Fruit fly (Drosophila melanogaster): ENCODE data around the gene gny.
A peak's percentile ranks its signal among the peaks of the same experiment; 100 is the strongest.

Gene gny

DNA sequence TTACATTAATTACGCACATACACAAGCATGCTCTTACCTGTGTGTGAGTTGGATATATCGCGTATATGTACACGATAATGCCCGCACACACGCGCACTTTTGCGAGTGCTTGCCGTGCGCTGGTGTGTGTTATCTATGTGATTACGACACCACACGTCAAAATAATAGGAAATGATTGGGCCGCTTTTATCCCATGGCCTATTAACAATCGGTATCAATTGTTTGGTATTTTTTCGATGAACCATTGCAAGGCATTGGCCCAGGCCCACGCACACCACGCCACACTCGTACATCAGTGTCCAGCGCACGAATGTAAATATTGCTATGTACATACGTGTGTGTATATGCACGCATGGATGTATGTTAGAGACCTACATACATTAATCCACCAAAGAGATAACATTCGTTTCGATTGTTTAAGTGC, 45.0 kb upstream of the gny start (continued):
- TF ChIP-seq CG33213 (GFP tag; optimal IDR thresholded peaks at IDR 0.05) (peak; percentile 61), MBD-R2 (GFP tag; IDR thresholded peaks at IDR 0.05) (peak; percentile 81), cg (GFP tag; optimal IDR thresholded peaks at IDR 0.05) (peak; percentile 100), br (optimal IDR thresholded peaks at IDR 0.05) (no peak), Sin3A (optimal IDR thresholded peaks at IDR 0.05) (no peak), exex (tag; optimal IDR thresholded peaks at IDR 0.05) (peak; percentile 97), HLH54F (GFP tag; optimal IDR thresholded peaks at IDR 0.05) (peak; percentile 25), seq (GFP tag; IDR thresholded peaks at IDR 0.05) (no peak), CG32532 (GFP tag; IDR thresholded peaks at IDR 0.05) (peak; percentile 76; the same call in 1 of the 2 replicates), CG14441 (GFP tag; IDR thresholded peaks at IDR 0.05) (peak; percentile 51; the same call in 1 of the 2 replicates), Awh (GFP tag; IDR thresholded peaks at IDR 0.05) (peak; percentile 78; the same call in 1 of the 2 replicates), CG8089 (GFP tag; optimal IDR thresholded peaks at IDR 0.05) (peak; percentile 55), CG13894 (tag; optimal IDR thresholded peaks at IDR 0.05) (peak; percentile 93), Hmr (GFP tag; optimal IDR thresholded peaks at IDR 0.05) (peak; percentile 90), CG10267 (tag; optimal IDR thresholded peaks at IDR 0.05) (peak; percentile 44), ind (GFP tag; optimal IDR thresholded peaks at IDR 0.05) (peak; percentile 9), crol (GFP tag; IDR thresholded peaks at IDR 0.05) (no peak), Opbp (GFP tag; IDR thresholded peaks at IDR 0.05; ENCODE audit: partially characterized antibody) (no peak; the same call in 2 of the 3 replicates), CTCF (GFP tag; optimal IDR thresholded peaks at IDR 0.05) (peak; percentile 26), vnd (GFP tag; IDR thresholded peaks at IDR 0.05; ENCODE audit: partially characterized antibody) (no peak; the same call in 2 of the 3 replicates), MESR4 (GFP tag; optimal IDR thresholded peaks at IDR 0.05) (peak; percentile 70), CG34376 (GFP tag; optimal IDR thresholded peaks at IDR 0.05) (peak; percentile 99), pho (GFP tag; optimal IDR thresholded peaks at IDR 0.05) (peak; percentile 18), CG5180 (GFP tag; optimal IDR thresholded peaks at IDR 0.05) (peak; percentile 65), repo (GFP tag; optimal IDR thresholded peaks at IDR 0.05) (peak; percentile 23), lov (optimal IDR thresholded peaks at IDR 0.05) (no peak), lov (GFP tag; IDR thresholded peaks at IDR 0.05) (no peak), dmrt11E (tag; optimal IDR thresholded peaks at IDR 0.05) (peak; percentile 25), sens (GFP tag) (peak; percentile 91), CG11456 (GFP tag; IDR thresholded peaks at IDR 0.05) (no peak), sima (GFP tag; optimal IDR thresholded peaks at IDR 0.05) (no peak), CG3847 (GFP tag; IDR thresholded peaks at IDR 0.05) (no peak), gem (tag; optimal IDR thresholded peaks at IDR 0.05) (peak; percentile 45), bsh (GFP tag; optimal IDR thresholded peaks at IDR 0.05) (peak; percentile 43 to 48), CG32767 (GFP tag; IDR thresholded peaks at IDR 0.05) (peak; percentile 59; the same call in 1 of the 2 replicates), CHES-1-like (GFP tag; optimal IDR thresholded peaks at IDR 0.05) (peak; percentile 73), jing (GFP tag; optimal IDR thresholded peaks at IDR 0.05) (no peak), dm (GFP tag; optimal IDR thresholded peaks at IDR 0.05) (peak; percentile 50), dmrt99B (tag; optimal IDR thresholded peaks at IDR 0.05) (peak; percentile 47), CG7271 (tag; optimal IDR thresholded peaks at IDR 0.05) (no peak), ara (GFP tag; IDR thresholded peaks at IDR 0.05) (peak; percentile 69), HLH3B (GFP tag; IDR thresholded peaks at IDR 0.05) (peak; percentile 32; the same call in 1 of the 2 replicates), CG3838 (GFP tag; optimal IDR thresholded peaks at IDR 0.05) (no peak), CG33557 (GFP tag; optimal IDR thresholded peaks at IDR 0.05) (peak; percentile 76), Dip3 (GFP tag; optimal IDR thresholded peaks at IDR 0.05) (no peak), CG11695 (GFP tag; IDR thresholded peaks at IDR 0.05) (peak; percentile 30; the same call in 1 of the 3 replicates), CG7987 (GFP tag; optimal IDR thresholded peaks at IDR 0.05) (peak; percentile 87), pros (GFP tag; optimal IDR thresholded peaks at IDR 0.05) (peak; percentile 74), CG8290 (GFP tag; optimal IDR thresholded peaks at IDR 0.05) (peak; percentile 2), CG8290 (tag; optimal IDR thresholded peaks at IDR 0.05) (peak; percentile 75 to 91), klu (GFP tag; IDR thresholded peaks at IDR 0.05) (no peak), CG34224 (GFP tag; IDR thresholded peaks at IDR 0.05; ENCODE audit: partially characterized antibody) (peak; percentile 66)
